Worm (Caenorhabditis elegans) whole organism, L1 larva: ENCODE results near the gene ZK550.6.
A peak's percentile ranks its signal among the peaks of the same experiment; 100 is the strongest.

ENCODE experiments used
- alr-1 ChIP-seq: fragments of 200-800 bp; sonication (Bioruptor generic); optimal IDR thresholded peaks from 2 replicates; lab custom pipeline; 2018; ENCODE audit warnings: borderline replicate concordance, mild to moderate bottlenecking, missing genetic modification characterization, missing compliant biosample characterization
- efl-1 ChIP-seq, 4 experiments: fragments of 150-350 bp; optimal IDR thresholded peaks in 3 of 4; peaks in 1 of 4; 1 replicate in 1 of 4; 2 replicates in 3 of 4; lab custom pipeline; 2014; ENCODE audit warnings: missing biosample characterization in 2 of 4, missing genetic modification characterization in 2 of 4, missing genetic modification reagents in 2 of 4
- hlh-17 ChIP-seq: fragments of 200-800 bp; sonication (Bioruptor generic); optimal IDR thresholded peaks from 2 replicates; lab custom pipeline; 2018; ENCODE audit warnings: missing genetic modification characterization, mild to moderate bottlenecking, missing compliant biosample characterization, moderate library complexity, borderline replicate concordance
- jun-1 ChIP-seq: fragments of 150-350 bp; optimal IDR thresholded peaks from 2 replicates; lab custom pipeline; 2014; ENCODE audit warnings: missing biosample characterization, missing genetic modification reagents, missing genetic modification characterization
- lin-39 ChIP-seq: fragments of 150-350 bp; optimal IDR thresholded peaks from 2 replicates; lab custom pipeline; 2014; ENCODE audit warnings: missing biosample characterization, missing genetic modification reagents, missing genetic modification characterization
- lsy-2 ChIP-seq, 2 experiments: fragments of 150-350 bp; optimal IDR thresholded peaks; 2 replicates each; lab custom pipeline; 2014; ENCODE audit warnings: missing biosample characterization in 2 of 2, missing genetic modification characterization in 2 of 2
- nhr-12 ChIP-seq: sonication (generic microtip); optimal IDR thresholded peaks from 2 replicates; lab custom pipeline; 2017; ENCODE audit warnings: missing biosample characterization, missing genetic modification characterization
- nhr-19 ChIP-seq: fragments of 200-800 bp; sonication (Bioruptor generic); conservative IDR thresholded peaks from 2 replicates; pipeline ENCODE4 v1.3.6; 2022; ENCODE audit warnings: missing genetic modification characterization, missing compliant biosample characterization
- nhr-71 ChIP-seq: sonication (generic microtip); optimal IDR thresholded peaks from 2 replicates; lab custom pipeline; 2016; ENCODE audit warnings: mild to moderate bottlenecking, missing genetic modification characterization, moderate library complexity, missing compliant biosample characterization
- pag-3 ChIP-seq: sonication (generic microtip); optimal IDR thresholded peaks from 2 replicates; lab custom pipeline; 2017; ENCODE audit warnings: missing genetic modification characterization, mild to moderate bottlenecking, missing compliant biosample characterization, antibody characterized with exemption, borderline replicate concordance; ENCODE audit not compliant: insufficient read depth
- sox-4 ChIP-seq: sonication (generic microtip); optimal IDR thresholded peaks from 2 replicates; lab custom pipeline; 2016; ENCODE audit warnings: missing genetic modification characterization, missing compliant biosample characterization

- TF ChIP-seq sox-4 (no peak), lsy-2 (tag; optimal IDR thresholded peaks at IDR 0.05; lab: Kevin White, UChicago) (peak in 1 of 2 experiments; percentile 5), nhr-71 (tag; lab: Kevin White, UChicago) (peak; percentile 33), pag-3 (no peak), alr-1 (no peak), efl-1 (optimal IDR thresholded peaks at IDR 0.05; lab: Kevin White, UChicago) (peak; percentile 35 to 39), efl-1 (GFP tag; optimal IDR thresholded peaks at IDR 0.05 in 1 of 2; lab: Kevin White, UChicago) (peak; percentile 31 to 84), jun-1 (tag; lab: Kevin White, UChicago) (no peak), hlh-17 (GFP tag; lab: Kevin White, UChicago) (no peak), nhr-19 (GFP tag; lab: Robert Waterston, UW) (no peak), nhr-12 (tag; lab: Kevin White, UChicago) (no peak), lin-39 (tag; lab: Kevin White, UChicago) (no peak)
These were observed 47.2 kb downstream of the ZK550.6 start for ce11 chrIV:17215070-17215469.
